Worm (Caenorhabditis elegans): ENCODE measurements around the gene sri-18.
A peak's percentile ranks its signal among the peaks of the same experiment; 100 is the strongest.

sri-18 gene

ce11 chrV:10256050-10256449 is 4.3 kb downstream of the sri-18 start, which contains the start of gene nhr-232 (continued):
- no peak for TF ChIP-seq xnd-1 (tag; optimal IDR thresholded peaks at IDR 0.05)
- no peak for TF ChIP-seq rcor-1 (GFP tag; IDR thresholded peaks at IDR 0.05)

- TF ChIP-seq F57C9.4 (tag; optimal IDR thresholded peaks at IDR 0.05) (no peak), unc-62 (GFP tag; optimal IDR thresholded peaks at IDR 0.05) (peak; percentile 42), cebp-1 (GFP tag; IDR thresholded peaks at IDR 0.05) (0 out of 2 replicates have a peak, but pooled peaks have one; percentile 31), cebp-1 (tag; optimal IDR thresholded peaks at IDR 0.05) (peak; percentile 87), snpc-4 (GFP tag; optimal IDR thresholded peaks at IDR 0.05) (no peak), snpc-4 (tag; optimal IDR thresholded peaks at IDR 0.05) (peak in 1 of 4 experiments; percentile 8), ets-4 (GFP tag; optimal IDR thresholded peaks at IDR 0.05) (no peak), B0019.2 (GFP tag; conservative IDR thresholded peaks at IDR 0.05) (no peak), lin-35 (GFP tag; optimal IDR thresholded peaks at IDR 0.05) (no peak), nhr-80 (tag; optimal IDR thresholded peaks at IDR 0.05) (peak; percentile 38), snpc-1.1 (tag; optimal IDR thresholded peaks at IDR 0.05; ENCODE audit: insufficient read depth) (no peak), madf-8 (GFP tag; conservative IDR thresholded peaks at IDR 0.05) (no peak)
Observed at ce11 chrV:10255005-10255472, 5.3 kb downstream of the sri-18 start, which contains the start of gene rop-1. Gene rop-1 (minus strand): TSS chrV:10255055.

- TF ChIP-seq zfh-2 (GFP tag; conservative IDR thresholded peaks at IDR 0.05) (no peak), hlh-12 (tag; optimal IDR thresholded peaks at IDR 0.05) (no peak), zim-3 (tag; optimal IDR thresholded peaks at IDR 0.05) (no peak), F49E8.2 (tag; optimal IDR thresholded peaks at IDR 0.05; ENCODE audit: insufficient read depth) (peak; percentile 10), let-526 (GFP tag; IDR thresholded peaks at IDR 0.05) (no peak), ama-1 (optimal IDR thresholded peaks at IDR 0.05) (no peak), ama-1 (GFP tag; optimal IDR thresholded peaks at IDR 0.05) (peak in 1 of 2 experiments; percentile 64), madf-6 (GFP tag; IDR thresholded peaks at IDR 0.05) (0 out of 2 replicates have a peak, but pooled peaks have one; percentile 11), chd-7 (tag; optimal IDR thresholded peaks at IDR 0.05) (no peak), Y56A3A.18 (GFP tag; IDR thresholded peaks at IDR 0.05) (peak; percentile 44; the same call in 1 of the 2 replicates), cebp-1 (GFP tag; IDR thresholded peaks at IDR 0.05) (no peak; the same call in 1 of the 2 replicates), cebp-1 (tag; optimal IDR thresholded peaks at IDR 0.05) (peak; percentile 24), rcor-1 (GFP tag; IDR thresholded peaks at IDR 0.05) (no peak), let-607 (tag; optimal IDR thresholded peaks at IDR 0.05) (no peak), Y53F4B.3 (GFP tag; IDR thresholded peaks at IDR 0.05) (no peak), lin-35 (GFP tag; optimal IDR thresholded peaks at IDR 0.05) (no peak), ceh-79 (tag; optimal IDR thresholded peaks at IDR 0.05) (no peak), F33H1.4 (GFP tag; IDR thresholded peaks at IDR 0.05) (no peak), Y95B8A.8 (GFP tag; IDR thresholded peaks at IDR 0.05) (peak; percentile 67; the same call in 1 of the 2 replicates), attf-5 (GFP tag; optimal IDR thresholded peaks at IDR 0.05) (no peak), nfya-1 (tag; optimal IDR thresholded peaks at IDR 0.05; ENCODE audit: borderline replicate concordance, insufficient read depth) (no peak), B0336.3 (GFP tag; IDR thresholded peaks at IDR 0.05) (peak; percentile 53; the same call in 1 of the 2 replicates), him-1 (tag; optimal IDR thresholded peaks at IDR 0.05) (peak; percentile 25)
Observed at ce11 chrV:10252682-10253081, 7.7 kb downstream of the sri-18 start.

ce11 chrV:10249515-10249914 is 10.8 kb downstream of the sri-18 start:
- TF ChIP-seq cebp-1 (GFP tag; IDR thresholded peaks at IDR 0.05) = no peak
- TF ChIP-seq cebp-1 (tag; optimal IDR thresholded peaks at IDR 0.05) = no peak
- TF ChIP-seq F39B2.1 (GFP tag; IDR thresholded peaks at IDR 0.05) = no peak
- TF ChIP-seq ztf-3 (GFP tag; optimal IDR thresholded peaks at IDR 0.05) = no peak
- no peak for TF ChIP-seq rpc-1 (optimal IDR thresholded peaks at IDR 0.05)
- TF ChIP-seq rpc-1 (tag; optimal IDR thresholded peaks at IDR 0.05) = no peak
- TF ChIP-seq egl-44 (GFP tag; IDR thresholded peaks at IDR 0.05) = no peak
- TF ChIP-seq lir-1 (GFP tag; conservative IDR thresholded peaks at IDR 0.05) = no peak
- no peak for TF ChIP-seq sptf-2 (GFP tag; optimal IDR thresholded peaks at IDR 0.05)
- TF ChIP-seq egrh-3 (GFP tag; IDR thresholded peaks at IDR 0.05) = no peak
- TF ChIP-seq xnd-1 (tag; optimal IDR thresholded peaks at IDR 0.05) = no peak
- TF ChIP-seq mcd-1 (GFP tag; IDR thresholded peaks at IDR 0.05) = no peak
- TF ChIP-seq ceh-40 (GFP tag; IDR thresholded peaks at IDR 0.05) = no peak
- no peak for TF ChIP-seq let-607 (tag; optimal IDR thresholded peaks at IDR 0.05)
- TF ChIP-seq attf-6 (GFP tag; IDR thresholded peaks at IDR 0.05) = no peak
